Worm (Caenorhabditis elegans) whole organism, L4/young adult: Measurements from ENCODE around the gene K07D4.2.

Experiments used
- dao-5 ChIP-seq: sonication (generic microtip); optimal IDR thresholded peaks from 2 replicates; lab custom pipeline; 2016; ENCODE audit warnings: missing genotype, missing genetic modification characterization, moderate library complexity, missing compliant biosample characterization
- him-1 ChIP-seq: sonication (generic microtip); optimal IDR thresholded peaks from 2 replicates; lab custom pipeline; 2016; ENCODE audit warnings: missing genotype, missing genetic modification reagents, missing genetic modification characterization, missing compliant biosample characterization

ce11 chrII:4032293-4032692 lies 13.0 kb downstream of the K07D4.2 start, which contains the start of gene K07D4.4:
- TF ChIP-seq dao-5 (tag; lab: Kevin White, UChicago), result no peak
- TF ChIP-seq him-1 (tag; lab: Kevin White, UChicago), result no peak
